Fruit fly (Drosophila melanogaster): Measurements from ENCODE around the gene CG3009.
A peak's percentile ranks its signal among the peaks of the same experiment; 100 is the strongest.

Gene CG3009

dm6 chrX:4666650-4667360 lies at the start of gene CG3009:
Gene CG3009, minus strand, starts transcription at chrX:4666700.
- TF ChIP-seq CG8159 (tag; optimal IDR thresholded peaks at IDR 0.05) (peak; percentile 94), CG10348 (GFP tag; IDR thresholded peaks at IDR 0.05) (peak; percentile 95), CG9948 (tag; optimal IDR thresholded peaks at IDR 0.05) (peak; percentile 94), CG15710 (tag; optimal IDR thresholded peaks at IDR 0.05) (peak; percentile 96), Pif1A (GFP tag; optimal IDR thresholded peaks at IDR 0.05) (peak; percentile 98), EcR (GFP tag; optimal IDR thresholded peaks at IDR 0.05) (peak; percentile 68), rn (GFP tag; IDR thresholded peaks at IDR 0.05) (peak; percentile 92), D1 (tag; optimal IDR thresholded peaks at IDR 0.05) (peak; percentile 91), CG8301 (tag; optimal IDR thresholded peaks at IDR 0.05) (peak; percentile 94), gl (tag; optimal IDR thresholded peaks at IDR 0.05) (peak; percentile 85), CG12605 (GFP tag; IDR thresholded peaks at IDR 0.05) (peak; percentile 96), fd96Ca (GFP tag; IDR thresholded peaks at IDR 0.05) (peak; percentile 98), Ets98B (GFP tag; IDR thresholded peaks at IDR 0.05) (peak; percentile 98), CG13204 (GFP tag; optimal IDR thresholded peaks at IDR 0.05) (peak; percentile 94), CG14655 (GFP tag; optimal IDR thresholded peaks at IDR 0.05) (peak; percentile 95), Pif1B (GFP tag; optimal IDR thresholded peaks at IDR 0.05) (peak; percentile 95), CG4496 (GFP tag; IDR thresholded peaks at IDR 0.05) (peak; percentile 98), Snoo (tag; optimal IDR thresholded peaks at IDR 0.05) (peak; percentile 98), CG17806 (tag; optimal IDR thresholded peaks at IDR 0.05) (peak; percentile 93), CG32121 (GFP tag; IDR thresholded peaks at IDR 0.05) (peak; percentile 98), CG34367 (tag; optimal IDR thresholded peaks at IDR 0.05) (peak; percentile 93)

- TF ChIP-seq CG17806 (tag; optimal IDR thresholded peaks at IDR 0.05): no peak
- TF ChIP-seq CG12605 (GFP tag; IDR thresholded peaks at IDR 0.05): 0 out of 2 replicates have a peak, but pooled peaks have one; percentile 24
- TF ChIP-seq CG4496 (GFP tag; IDR thresholded peaks at IDR 0.05): peak; percentile 42; the same call in 1 of the 3 replicates
- peak; percentile 42; the same call in 1 of the 2 replicates for TF ChIP-seq CG32121 (GFP tag; IDR thresholded peaks at IDR 0.05)
Measured at dm6 chrX:4707237-4708066, 41.0 kb upstream of the CG3009 start, which contains the start of gene Proc-R. Gene Proc-R, plus strand, starts transcription at chrX:4707916.

dm6 chrX:4705009-4705408 lies 38.5 kb upstream of the CG3009 start, which contains the start of gene CG7024:
Gene CG7024, plus strand, starts transcription at chrX:4705309.
- TF ChIP-seq CG13204 (GFP tag; optimal IDR thresholded peaks at IDR 0.05): no peak
- TF ChIP-seq fd96Ca (GFP tag; IDR thresholded peaks at IDR 0.05): no peak
- no peak for TF ChIP-seq CG14655 (GFP tag; optimal IDR thresholded peaks at IDR 0.05)
- no peak for TF ChIP-seq gl (tag; optimal IDR thresholded peaks at IDR 0.05)
- no peak for TF ChIP-seq D1 (tag; optimal IDR thresholded peaks at IDR 0.05)
- TF ChIP-seq CG12605 (GFP tag; IDR thresholded peaks at IDR 0.05): no peak
- TF ChIP-seq rn (GFP tag; IDR thresholded peaks at IDR 0.05): no peak
- no peak for TF ChIP-seq Pif1A (GFP tag; optimal IDR thresholded peaks at IDR 0.05)
- TF ChIP-seq CG34367 (tag; optimal IDR thresholded peaks at IDR 0.05): no peak
- no peak for TF ChIP-seq CG10348 (GFP tag; IDR thresholded peaks at IDR 0.05)
- TF ChIP-seq Snoo (tag; optimal IDR thresholded peaks at IDR 0.05): no peak
- no peak for TF ChIP-seq CG17806 (tag; optimal IDR thresholded peaks at IDR 0.05)
- TF ChIP-seq CG4496 (GFP tag; IDR thresholded peaks at IDR 0.05): no peak

dm6 chrX:4702804-4703414 lies 36.4 kb upstream of the CG3009 start:
- TF ChIP-seq CG32121 (GFP tag; IDR thresholded peaks at IDR 0.05): no peak
- no peak for TF ChIP-seq Ets98B (GFP tag; IDR thresholded peaks at IDR 0.05)
- TF ChIP-seq CG8301 (tag; optimal IDR thresholded peaks at IDR 0.05): no peak
- no peak for TF ChIP-seq rn (GFP tag; IDR thresholded peaks at IDR 0.05)
- no peak for TF ChIP-seq CG12605 (GFP tag; IDR thresholded peaks at IDR 0.05)
- no peak for TF ChIP-seq Pif1B (GFP tag; optimal IDR thresholded peaks at IDR 0.05)
- TF ChIP-seq CG13204 (GFP tag; optimal IDR thresholded peaks at IDR 0.05): no peak
- TF ChIP-seq CG15710 (tag; optimal IDR thresholded peaks at IDR 0.05): no peak
- TF ChIP-seq D1 (tag; optimal IDR thresholded peaks at IDR 0.05): no peak
- no peak for TF ChIP-seq CG17806 (tag; optimal IDR thresholded peaks at IDR 0.05)
- no peak for TF ChIP-seq CG34367 (tag; optimal IDR thresholded peaks at IDR 0.05)
- TF ChIP-seq Pif1A (GFP tag; optimal IDR thresholded peaks at IDR 0.05): no peak
- no peak for TF ChIP-seq CG14655 (GFP tag; optimal IDR thresholded peaks at IDR 0.05)
- no peak for TF ChIP-seq CG9948 (tag; optimal IDR thresholded peaks at IDR 0.05)
- no peak for TF ChIP-seq Snoo (tag; optimal IDR thresholded peaks at IDR 0.05)
- no peak for TF ChIP-seq gl (tag; optimal IDR thresholded peaks at IDR 0.05)
- no peak for TF ChIP-seq EcR (GFP tag; optimal IDR thresholded peaks at IDR 0.05)
- TF ChIP-seq CG4496 (GFP tag; IDR thresholded peaks at IDR 0.05): no peak
- TF ChIP-seq CG10348 (GFP tag; IDR thresholded peaks at IDR 0.05): no peak

dm6 chrX:4702118-4702517 lies 35.6 kb upstream of the CG3009 start, which contains the start of gene Pdha:
Gene Pdha, plus strand, starts transcription at chrX:4702284.
- TF ChIP-seq fd96Ca (GFP tag; IDR thresholded peaks at IDR 0.05) (no peak), CG32121 (GFP tag; IDR thresholded peaks at IDR 0.05) (no peak), Ets98B (GFP tag; IDR thresholded peaks at IDR 0.05) (no peak), CG17806 (tag; optimal IDR thresholded peaks at IDR 0.05) (no peak), EcR (GFP tag; optimal IDR thresholded peaks at IDR 0.05) (no peak), gl (tag; optimal IDR thresholded peaks at IDR 0.05) (no peak), CG9948 (tag; optimal IDR thresholded peaks at IDR 0.05) (no peak), CG13204 (GFP tag; optimal IDR thresholded peaks at IDR 0.05) (no peak), CG14655 (GFP tag; optimal IDR thresholded peaks at IDR 0.05) (no peak), rn (GFP tag; IDR thresholded peaks at IDR 0.05) (no peak), CG8301 (tag; optimal IDR thresholded peaks at IDR 0.05) (no peak), D1 (tag; optimal IDR thresholded peaks at IDR 0.05) (no peak), CG8159 (tag; optimal IDR thresholded peaks at IDR 0.05) (no peak), Pif1B (GFP tag; optimal IDR thresholded peaks at IDR 0.05) (no peak), Pif1A (GFP tag; optimal IDR thresholded peaks at IDR 0.05) (no peak)

Data from whole organism, pupa.